Worm (Caenorhabditis elegans): ENCODE data around the gene K02E10.4.

- no peak for TF ChIP-seq ceh-2 (tag; optimal IDR thresholded peaks at IDR 0.05)
- TF ChIP-seq elt-2 (tag; optimal IDR thresholded peaks at IDR 0.05), result no peak
- TF ChIP-seq dve-1 (tag; optimal IDR thresholded peaks at IDR 0.05), result no peak
- no peak for TF ChIP-seq ttx-3 (tag; optimal IDR thresholded peaks at IDR 0.05)
- no peak for TF ChIP-seq syd-9 (tag; optimal IDR thresholded peaks at IDR 0.05)
- TF ChIP-seq ama-1 (optimal IDR thresholded peaks at IDR 0.05), result no peak
- TF ChIP-seq pqm-1 (tag; optimal IDR thresholded peaks at IDR 0.05), result no peak
- TF ChIP-seq ceh-19 (GFP tag; optimal IDR thresholded peaks at IDR 0.05), result no peak
These were observed 441 bp upstream of the K02E10.4 start, which contains the start of gene K02E10.6 for ce11 chrX:2482622-2483021.

All from whole organism, late embryonic.